Worm (Caenorhabditis elegans) whole organism, L2 larva: ENCODE results near the gene C13F10.1.

Source experiments
- nhr-6 ChIP-seq: fragments of 150-350 bp; optimal IDR thresholded peaks from 2 replicates; lab custom pipeline; 2014; ENCODE audit warnings: missing biosample characterization, missing genetic modification characterization

Gene C13F10.1

ce11 chrV:7269399-7269798 lies 45.5 kb downstream of the C13F10.1 start, which contains the start of gene C13A2.6:
Gene C13A2.6, plus strand, starts transcription at chrV:7269699.
- TF ChIP-seq nhr-6: no peak
